Fruit fly (Drosophila melanogaster): Measurements from ENCODE around the gene Abd-B.

Abd-B gene

DNA sequence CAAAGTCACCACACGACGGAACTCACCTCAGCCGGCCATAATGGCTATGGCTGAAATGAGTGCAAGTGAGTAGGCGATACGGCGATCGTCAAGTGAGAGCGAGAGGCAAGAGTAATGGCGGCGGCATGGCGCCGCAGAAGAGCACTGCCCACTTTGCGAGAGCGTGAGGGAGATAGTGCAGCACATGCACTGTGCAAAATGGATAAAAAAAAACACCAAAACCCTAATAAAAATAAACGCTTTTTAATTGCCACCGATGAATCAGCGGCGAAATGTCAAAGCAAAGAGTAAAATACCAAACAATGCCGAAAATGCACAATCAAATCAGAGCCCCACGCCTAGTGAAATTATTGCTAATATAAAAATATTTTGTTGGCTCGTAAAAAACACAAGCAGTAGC lies 23.4 kb downstream of the Abd-B start (continued):
- TF ChIP-seq CG11695 (GFP tag; IDR thresholded peaks at IDR 0.05): 0 out of 3 replicates have a peak, but pooled peaks have one; percentile 26
- 0 out of 3 replicates have a peak, but pooled peaks have one; percentile 28 for TF ChIP-seq knrl (GFP tag; IDR thresholded peaks at IDR 0.05; ENCODE audit: partially characterized antibody)
- no peak for TF ChIP-seq fd102C (GFP tag; optimal IDR thresholded peaks at IDR 0.05)
- peak; percentile 56 for TF ChIP-seq Rfx (GFP tag; IDR thresholded peaks at IDR 0.05)
- no peak for TF ChIP-seq NfI (GFP tag; optimal IDR thresholded peaks at IDR 0.05)
- 0 out of 3 replicates have a peak, but pooled peaks have one; percentile 30 for TF ChIP-seq dysf (GFP tag; IDR thresholded peaks at IDR 0.05)
- TF ChIP-seq tgo (GFP tag; IDR thresholded peaks at IDR 0.05): peak; percentile 31; the same call in 1 of the 3 replicates
- TF ChIP-seq row (GFP tag; IDR thresholded peaks at IDR 0.05): peak; percentile 53
- peak; percentile 47 for TF ChIP-seq CG13624 (GFP tag; optimal IDR thresholded peaks at IDR 0.05)
- no peak for TF ChIP-seq Dad (GFP tag; optimal IDR thresholded peaks at IDR 0.05)
- 0 out of 2 replicates have a peak, but pooled peaks have one; percentile 19 for TF ChIP-seq CG14667 (GFP tag; IDR thresholded peaks at IDR 0.05)
- TF ChIP-seq Doc3 (GFP tag; IDR thresholded peaks at IDR 0.05; ENCODE audit: partially characterized antibody): no peak
- peak; percentile 74 for TF ChIP-seq CoRest (tag; optimal IDR thresholded peaks at IDR 0.05)
- peak; percentile 97 for TF ChIP-seq CG10321 (GFP tag; IDR thresholded peaks at IDR 0.05)
- no peak for TF ChIP-seq Hmr (GFP tag; optimal IDR thresholded peaks at IDR 0.05)
- 0 out of 2 replicates have a peak, but pooled peaks have one; percentile 32 for TF ChIP-seq CG4360 (GFP tag; IDR thresholded peaks at IDR 0.05)
- 0 out of 3 replicates have a peak, but pooled peaks have one; percentile 18 for TF ChIP-seq CG7357 (GFP tag; IDR thresholded peaks at IDR 0.05)
- TF ChIP-seq CG1647 (GFP tag; optimal IDR thresholded peaks at IDR 0.05): no peak
- no peak for TF ChIP-seq lov (optimal IDR thresholded peaks at IDR 0.05)
- TF ChIP-seq lov (GFP tag; IDR thresholded peaks at IDR 0.05): 0 out of 3 replicates have a peak, but pooled peaks have one; percentile 26
- 0 out of 2 replicates have a peak, but pooled peaks have one; percentile 24 for TF ChIP-seq CG6272 (GFP tag; IDR thresholded peaks at IDR 0.05)
- peak; percentile 41; the same call in 1 of the 2 replicates for TF ChIP-seq ttk (GFP tag; IDR thresholded peaks at IDR 0.05)
- no peak for TF ChIP-seq hkb (optimal IDR thresholded peaks at IDR 0.05)
- TF ChIP-seq hkb (GFP tag; IDR thresholded peaks at IDR 0.05): peak; percentile 54; the same call in 1 of the 2 replicates
- TF ChIP-seq Dfd (GFP tag; optimal IDR thresholded peaks at IDR 0.05): no peak
- TF ChIP-seq caup (GFP tag; optimal IDR thresholded peaks at IDR 0.05; ENCODE audit: severe bottlenecking): no peak
- TF ChIP-seq jumu (GFP tag; optimal IDR thresholded peaks at IDR 0.05): peak; percentile 32
- 0 out of 2 replicates have a peak, but pooled peaks have one; percentile 4 for TF ChIP-seq H2.0 (GFP tag; IDR thresholded peaks at IDR 0.05)
- TF ChIP-seq Deaf1 (tag; optimal IDR thresholded peaks at IDR 0.05): peak; percentile 21
- TF ChIP-seq oc (tag; optimal IDR thresholded peaks at IDR 0.05): peak; percentile 34
- TF ChIP-seq CG9932 (GFP tag; IDR thresholded peaks at IDR 0.05): no peak
- peak; percentile 1 for TF ChIP-seq CG2116 (GFP tag; optimal IDR thresholded peaks at IDR 0.05)
- peak in 1 of 2 experiments; percentile 16 for TF ChIP-seq Pdp1 (GFP tag; optimal IDR thresholded peaks at IDR 0.05)
- TF ChIP-seq phol (tag; optimal IDR thresholded peaks at IDR 0.05): peak; percentile 99
- TF ChIP-seq Adf1 (GFP tag; IDR thresholded peaks at IDR 0.05): peak; percentile 98
- no peak for TF ChIP-seq CG3281 (GFP tag; optimal IDR thresholded peaks at IDR 0.05)
- peak in 1 of 2 experiments; percentile 32 for TF ChIP-seq tll (GFP tag; optimal IDR thresholded peaks at IDR 0.05)
- no peak for TF ChIP-seq CG10979 (tag; optimal IDR thresholded peaks at IDR 0.05)
- 0 out of 2 replicates have a peak, but pooled peaks have one; percentile 23 for TF ChIP-seq wdn (GFP tag; IDR thresholded peaks at IDR 0.05)
- peak; percentile 8 for TF ChIP-seq CG8944 (GFP tag; optimal IDR thresholded peaks at IDR 0.05)
- TF ChIP-seq esg (GFP tag; conservative IDR thresholded peaks at IDR 0.05): 0 out of 2 replicates have a peak, but pooled peaks have one; percentile 12
- peak; percentile 17; the same call in 1 of the 3 replicates for TF ChIP-seq hb (GFP tag; IDR thresholded peaks at IDR 0.05; ENCODE audit: partially characterized antibody)
- TF ChIP-seq CG32767 (GFP tag; IDR thresholded peaks at IDR 0.05): peak; percentile 65; the same call in 1 of the 2 replicates
- no peak for TF ChIP-seq scrt (GFP tag; optimal IDR thresholded peaks at IDR 0.05)
- TF ChIP-seq odd (GFP tag; optimal IDR thresholded peaks at IDR 0.05): no peak
- TF ChIP-seq pho (GFP tag; optimal IDR thresholded peaks at IDR 0.05): peak; percentile 41
- peak; percentile 54; the same call in 1 of the 2 replicates for TF ChIP-seq bbx (GFP tag; IDR thresholded peaks at IDR 0.05; ENCODE audit: partially characterized antibody)
- no peak for TF ChIP-seq nerfin-2 (GFP tag; IDR thresholded peaks at IDR 0.05; ENCODE audit: partially characterized antibody)
- TF ChIP-seq CrebB (tag; optimal IDR thresholded peaks at IDR 0.05): no peak

Measured in whole organism, embryonic.